Fruit fly (Drosophila melanogaster) whole organism, prepupa: Measurements from ENCODE around the gene Ir64a.

Experiments
- CG16779 ChIP-seq: fragments of 200-800 bp; sonication (Bioruptor generic); optimal IDR thresholded peaks from 3 replicates; lab custom pipeline; 2017; ENCODE audit warnings: missing biosample characterization, mild to moderate bottlenecking, missing genetic modification characterization
- achi ChIP-seq: fragments of 200-800 bp; sonication (Bioruptor generic); optimal IDR thresholded peaks from 3 replicates; lab custom pipeline; 2016; ENCODE audit warnings: missing biosample characterization, missing genetic modification characterization
- net ChIP-seq: fragments of 200-800 bp; sonication (Bioruptor generic); optimal IDR thresholded peaks from 3 replicates; lab custom pipeline; 2016; ENCODE audit warnings: missing biosample characterization, missing genetic modification characterization
- topi ChIP-seq: fragments of 200-800 bp; sonication (Bioruptor generic); optimal IDR thresholded peaks from 3 replicates; lab custom pipeline; 2016; ENCODE audit warnings: missing biosample characterization, missing genetic modification characterization

DNA sequence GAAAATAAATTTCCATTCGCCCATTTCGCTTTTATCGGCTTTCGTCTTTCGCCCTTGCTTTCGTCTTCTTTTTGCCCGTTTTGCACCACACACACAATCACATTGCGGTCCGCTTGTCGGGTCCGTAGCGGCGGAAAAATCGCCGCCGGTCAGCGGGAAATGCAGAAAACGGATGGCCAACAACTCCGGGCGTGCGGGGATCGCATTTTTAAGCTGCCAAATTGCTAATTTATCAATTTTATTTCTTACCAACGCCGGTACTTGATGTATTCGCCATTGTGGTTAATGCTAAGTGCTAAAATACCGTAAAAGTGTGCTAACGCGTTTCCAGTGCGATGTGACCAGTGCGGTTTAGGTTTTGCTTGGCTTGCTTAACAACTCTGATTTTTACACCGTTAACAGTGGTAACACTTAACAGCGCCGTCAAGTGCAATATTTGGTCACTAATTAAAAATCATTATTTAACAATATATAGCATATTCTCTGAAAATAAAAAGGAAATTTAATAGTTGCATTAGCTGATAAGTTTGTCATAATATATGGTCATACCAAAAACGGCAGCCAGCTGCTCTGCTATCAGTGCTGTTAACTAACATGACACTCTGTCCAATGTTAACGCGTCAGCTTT lies 16.6 kb downstream of the Ir64a start, which contains the start of the genes Uev1A and Membrin:
- peak; percentile 36 for TF ChIP-seq achi
- no peak for TF ChIP-seq topi
- no peak for TF ChIP-seq net (GFP tag; lab: Kevin White, UChicago)
- TF ChIP-seq CG16779 (tag; lab: Kevin White, UChicago): no peak
